Fruit fly (Drosophila melanogaster) whole organism, adult: ENCODE results near the gene CG14316.

Source experiments
- CG11617 ChIP-seq: fragments of 200-800 bp; sonication (Bioruptor generic); optimal IDR thresholded peaks from 2 replicates; lab custom pipeline; 2017; ENCODE audit warnings: mild to moderate bottlenecking, missing biosample characterization, missing genetic modification reagents, missing genetic modification characterization
- CG12768 ChIP-seq: fragments of 200-800 bp; sonication (Bioruptor generic); optimal IDR thresholded peaks from 2 replicates; lab custom pipeline; 2017; ENCODE audit warnings: missing biosample characterization, missing genetic modification characterization, mild to moderate bottlenecking, moderate library complexity, missing genetic modification reagents
- CG14711 ChIP-seq: fragments of 200-800 bp; sonication (Bioruptor generic); optimal IDR thresholded peaks from 2 replicates; lab custom pipeline; 2018; ENCODE audit warnings: missing biosample characterization, mild to moderate bottlenecking, missing genetic modification characterization, moderate library complexity
- CG1620 ChIP-seq: fragments of 200-800 bp; sonication (Bioruptor generic); optimal IDR thresholded peaks from 2 replicates; lab custom pipeline; 2016; ENCODE audit warnings: missing biosample characterization, missing genetic modification characterization
- CG33017 ChIP-seq: fragments of 200-800 bp; sonication (Bioruptor generic); optimal IDR thresholded peaks from 2 replicates; lab custom pipeline; 2018; ENCODE audit warnings: missing biosample characterization, mild to moderate bottlenecking, missing genetic modification characterization, moderate library complexity
- CG5204 ChIP-seq: fragments of 200-800 bp; sonication (Bioruptor generic); optimal IDR thresholded peaks from 2 replicates; lab custom pipeline; 2016; ENCODE audit warnings: missing biosample characterization, missing genetic modification characterization
- CG7045 ChIP-seq: fragments of 200-800 bp; sonication (Bioruptor generic); optimal IDR thresholded peaks from 2 replicates; lab custom pipeline; 2017; ENCODE audit warnings: missing biosample characterization, mild to moderate bottlenecking, missing genetic modification characterization
- CG7101 ChIP-seq: fragments of 200-800 bp; sonication (Bioruptor generic); optimal IDR thresholded peaks from 2 replicates; lab custom pipeline; 2018; ENCODE audit warnings: missing biosample characterization, mild to moderate bottlenecking, missing genetic modification characterization, moderate library complexity
- Clk ChIP-seq: fragments of 200-800 bp; sonication (Bioruptor generic); optimal IDR thresholded peaks from 2 replicates; lab custom pipeline; 2017; ENCODE audit warnings: missing biosample characterization, missing genetic modification characterization
- Crg-1 ChIP-seq: fragments of 200-800 bp; sonication (Bioruptor generic); optimal IDR thresholded peaks from 2 replicates; lab custom pipeline; 2016; ENCODE audit warnings: missing biosample characterization, missing genetic modification characterization
- Hr96 ChIP-seq: fragments of 200-800 bp; sonication (Bioruptor generic); optimal IDR thresholded peaks from 2 replicates; lab custom pipeline; 2016; ENCODE audit warnings: missing biosample characterization, missing genetic modification characterization
- Mnt ChIP-seq: fragments of 200-800 bp; sonication (Bioruptor generic); optimal IDR thresholded peaks from 2 replicates; lab custom pipeline; 2016; ENCODE audit warnings: missing biosample characterization, mild to moderate bottlenecking, missing genetic modification characterization
- bab1 ChIP-seq: fragments of 200-800 bp; sonication (Bioruptor generic); optimal IDR thresholded peaks from 3 replicates; lab custom pipeline; 2019; ENCODE audit warnings: missing biosample characterization, mild to moderate bottlenecking, missing genetic modification characterization, moderate library complexity
- cic ChIP-seq: fragments of 200-800 bp; sonication (Bioruptor generic); optimal IDR thresholded peaks from 2 replicates; lab custom pipeline; 2017; ENCODE audit warnings: missing biosample characterization, mild to moderate bottlenecking, missing genetic modification characterization, moderate library complexity
- cnc ChIP-seq, 2 experiments: fragments of >200 bp; optimal IDR thresholded peaks; 2 replicates each; lab custom pipeline; 2017
- kay ChIP-seq: fragments of 200-800 bp; sonication (Bioruptor generic); peaks from one replicate; lab custom pipeline; 2016; ENCODE audit warnings: missing biosample characterization, missing genetic modification characterization, borderline replicate concordance
- ovo ChIP-seq: fragments of 200-800 bp; sonication (Bioruptor generic); optimal IDR thresholded peaks from 2 replicates; lab custom pipeline; 2016; ENCODE audit warnings: missing biosample characterization, missing genetic modification characterization
- pad ChIP-seq: fragments of 200-800 bp; sonication (Bioruptor generic); optimal IDR thresholded peaks from 3 replicates; lab custom pipeline; 2017; ENCODE audit warnings: missing biosample characterization, missing genetic modification characterization, mild to moderate bottlenecking, moderate library complexity, missing genetic modification reagents
- tj ChIP-seq: fragments of 200-800 bp; sonication (Bioruptor generic); optimal IDR thresholded peaks from 3 replicates; lab custom pipeline; 2017; ENCODE audit warnings: missing biosample characterization, mild to moderate bottlenecking, missing genetic modification characterization, moderate library complexity
- toe ChIP-seq: fragments of 200-800 bp; sonication (Bioruptor generic); optimal IDR thresholded peaks from 2 replicates; lab custom pipeline; 2016; ENCODE audit warnings: missing biosample characterization, missing genetic modification characterization

CG14316 gene

DNA sequence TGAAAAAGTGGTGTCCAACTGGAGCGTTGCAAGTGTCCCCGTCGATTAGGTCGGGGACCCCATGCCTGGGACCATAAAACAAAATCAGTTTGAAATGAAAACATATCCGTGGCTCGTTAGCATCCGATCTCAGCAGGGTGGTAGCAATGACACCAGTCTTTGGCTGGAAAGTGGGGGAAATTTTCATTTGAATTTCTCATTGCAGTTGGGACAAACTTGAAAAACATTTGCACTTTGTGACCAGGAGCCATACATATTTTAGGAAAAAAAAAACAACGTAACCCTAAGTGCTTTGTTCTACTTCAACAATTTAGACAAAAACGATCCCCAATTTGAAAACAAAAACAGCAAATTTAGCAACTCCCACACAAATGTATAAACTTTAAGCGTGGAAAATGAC, at the start of gene CG14316:
Gene CG14316 (plus strand): TSS at position 301 of the 400 bp plus-strand sequence.
- TF ChIP-seq tj, result no peak
- TF ChIP-seq pad, result no peak
- TF ChIP-seq cic (GFP tag; lab: Kevin White, UChicago), result no peak
- no peak for TF ChIP-seq toe
- TF ChIP-seq cnc (optimal IDR thresholded peaks at IDR 0.05; lab: Kevin White, UChicago), result no peak
- TF ChIP-seq ovo (GFP tag; lab: Kevin White, UChicago), result no peak
- TF ChIP-seq CG11617 (GFP tag; lab: Kevin White, UChicago), result no peak
- TF ChIP-seq CG33017, result no peak
- TF ChIP-seq CG14711, result no peak
- TF ChIP-seq CG5204, result no peak
- no peak for TF ChIP-seq CG12768
- no peak for TF ChIP-seq bab1 (GFP tag; lab: Kevin White, UChicago)
- no peak for TF ChIP-seq kay (GFP tag; lab: Kevin White, UChicago)
- no peak for TF ChIP-seq Mnt
- TF ChIP-seq Crg-1 (GFP tag; lab: Kevin White, UChicago), result no peak
- no peak for TF ChIP-seq CG7045
- no peak for TF ChIP-seq Clk (GFP tag; lab: Kevin White, UChicago)
- no peak for TF ChIP-seq CG7101 (tag; lab: Kevin White, UChicago)

DNA sequence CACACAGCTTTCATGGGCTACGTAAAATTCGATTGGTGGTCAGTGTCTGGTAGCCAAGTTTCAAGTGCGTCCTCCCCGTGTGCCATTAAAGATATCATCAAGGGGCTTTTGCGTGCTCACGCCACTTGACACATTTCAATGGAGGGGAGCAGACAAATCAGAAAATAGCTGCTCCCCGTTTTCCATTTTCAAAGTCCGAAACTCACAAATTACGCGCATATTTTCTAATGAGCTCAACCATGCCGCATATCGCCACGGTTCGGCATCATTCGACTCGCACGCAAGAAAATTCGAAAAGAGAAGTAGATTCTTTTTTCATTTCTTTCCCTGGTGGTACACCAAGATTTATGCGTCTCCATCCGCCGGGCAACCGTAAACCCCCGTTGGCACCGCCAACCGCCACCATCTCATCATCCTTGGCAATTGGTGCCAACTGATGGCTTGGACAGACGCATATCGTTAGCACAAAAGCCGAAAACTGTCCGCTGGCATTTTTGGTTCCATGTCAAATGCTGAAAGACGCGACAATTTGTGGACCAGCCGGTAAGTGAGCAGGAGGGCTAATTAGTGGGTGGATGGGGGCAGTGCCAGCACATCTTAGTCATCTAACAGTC, 48.6 kb upstream of the CG14316 start:
- TF ChIP-seq pad, result no peak
- TF ChIP-seq Mnt, result no peak
- no peak for TF ChIP-seq CG12768
- no peak for TF ChIP-seq ovo (GFP tag; lab: Kevin White, UChicago)
- no peak for TF ChIP-seq CG7045
- TF ChIP-seq Clk (GFP tag; lab: Kevin White, UChicago), result no peak
- no peak for TF ChIP-seq kay (GFP tag; lab: Kevin White, UChicago)
- TF ChIP-seq toe, result no peak
- TF ChIP-seq bab1 (GFP tag; lab: Kevin White, UChicago), result no peak
- TF ChIP-seq CG33017, result no peak
- TF ChIP-seq Hr96, result no peak
- TF ChIP-seq cnc (optimal IDR thresholded peaks at IDR 0.05; lab: Kevin White, UChicago), result no peak
- TF ChIP-seq CG1620 (GFP tag; lab: Kevin White, UChicago), result no peak
- no peak for TF ChIP-seq Crg-1 (GFP tag; lab: Kevin White, UChicago)

DNA sequence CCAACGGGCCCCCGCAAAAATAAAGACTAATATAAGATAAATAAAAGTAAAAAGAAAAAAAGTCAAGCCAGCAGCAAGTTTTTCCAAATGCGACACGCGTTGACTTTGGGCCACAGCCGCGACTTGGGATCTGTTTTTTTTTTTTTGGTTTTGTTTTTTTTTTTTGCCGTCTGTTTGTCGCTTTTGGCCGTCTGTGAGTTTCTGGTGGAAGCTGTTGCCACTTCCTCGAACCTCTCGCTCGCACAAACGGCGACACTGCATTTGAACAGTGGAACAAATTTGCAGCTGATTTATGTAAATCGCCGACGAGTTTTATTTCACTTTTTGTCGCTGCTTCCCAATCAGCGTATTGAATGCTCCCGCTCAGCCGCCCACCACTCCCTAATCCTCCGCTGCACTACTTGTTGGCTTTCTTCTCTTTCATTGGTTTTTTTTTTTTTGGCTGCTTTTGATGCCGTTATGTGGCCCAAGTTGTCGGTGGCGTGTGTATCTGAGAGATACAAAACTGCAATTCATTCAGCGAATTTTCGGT, 47.6 kb upstream of the CG14316 start:
- TF ChIP-seq ovo (GFP tag; lab: Kevin White, UChicago) (no peak), toe (no peak), Hr96 (no peak), CG12768 (no peak), tj (no peak), cnc (optimal IDR thresholded peaks at IDR 0.05; lab: Kevin White, UChicago) (no peak), cic (GFP tag; lab: Kevin White, UChicago) (no peak), CG1620 (GFP tag; lab: Kevin White, UChicago) (no peak), Mnt (no peak), CG11617 (GFP tag; lab: Kevin White, UChicago) (no peak), CG7101 (tag; lab: Kevin White, UChicago) (no peak), kay (GFP tag; lab: Kevin White, UChicago) (no peak), Crg-1 (GFP tag; lab: Kevin White, UChicago) (no peak), Clk (GFP tag; lab: Kevin White, UChicago) (no peak), CG5204 (no peak), CG7045 (no peak), pad (no peak), CG14711 (no peak), bab1 (GFP tag; lab: Kevin White, UChicago) (no peak)

DNA sequence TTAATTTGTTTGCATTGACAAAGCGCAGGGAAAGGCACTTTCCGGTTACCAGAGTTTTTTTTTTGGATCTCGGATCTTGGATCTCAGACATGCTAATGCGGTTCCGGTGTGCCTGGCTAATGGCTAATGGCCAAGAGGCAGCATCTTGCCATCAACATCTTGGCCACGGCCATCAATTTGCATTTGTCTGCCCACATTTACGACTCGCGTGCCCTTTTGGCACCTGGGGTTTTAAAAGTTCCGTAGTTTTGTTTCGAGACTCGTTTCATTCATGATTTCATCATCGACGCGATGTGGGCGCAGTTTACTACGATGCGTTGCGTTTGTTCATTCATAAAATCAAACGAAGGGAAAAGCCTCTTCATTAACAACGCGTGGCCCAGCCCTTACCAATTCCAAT, 45.8 kb upstream of the CG14316 start:
- TF ChIP-seq tj (no peak), CG1620 (GFP tag; lab: Kevin White, UChicago) (no peak), toe (no peak), Crg-1 (GFP tag; lab: Kevin White, UChicago) (no peak), Clk (GFP tag; lab: Kevin White, UChicago) (no peak)

DNA sequence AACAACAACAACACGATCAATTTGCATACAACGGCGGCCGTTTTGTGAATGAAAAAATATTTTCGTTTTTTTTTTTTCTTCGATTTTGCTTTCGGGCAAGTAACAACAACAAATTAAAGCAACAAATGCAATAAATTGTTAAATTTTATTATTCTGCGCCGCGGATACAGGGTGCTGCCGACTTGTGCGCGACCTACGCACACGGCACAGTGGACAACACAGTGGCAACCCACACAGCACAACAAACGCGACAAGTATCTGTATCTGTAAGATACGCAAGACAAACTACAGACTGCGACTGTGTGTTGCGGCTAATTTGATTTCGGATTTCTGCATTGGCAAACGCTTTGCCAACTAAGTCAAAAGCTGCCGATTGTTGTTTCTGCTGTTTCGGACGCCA, 44.3 kb upstream of the CG14316 start:
- TF ChIP-seq Crg-1 (GFP tag; lab: Kevin White, UChicago), result no peak
- no peak for TF ChIP-seq CG5204
- TF ChIP-seq toe, result no peak
- TF ChIP-seq bab1 (GFP tag; lab: Kevin White, UChicago), result no peak
- no peak for TF ChIP-seq CG14711
- TF ChIP-seq CG1620 (GFP tag; lab: Kevin White, UChicago), result no peak
- no peak for TF ChIP-seq pad
- no peak for TF ChIP-seq CG7101 (tag; lab: Kevin White, UChicago)
- TF ChIP-seq CG11617 (GFP tag; lab: Kevin White, UChicago), result no peak
- no peak for TF ChIP-seq Clk (GFP tag; lab: Kevin White, UChicago)
- no peak for TF ChIP-seq CG7045

DNA sequence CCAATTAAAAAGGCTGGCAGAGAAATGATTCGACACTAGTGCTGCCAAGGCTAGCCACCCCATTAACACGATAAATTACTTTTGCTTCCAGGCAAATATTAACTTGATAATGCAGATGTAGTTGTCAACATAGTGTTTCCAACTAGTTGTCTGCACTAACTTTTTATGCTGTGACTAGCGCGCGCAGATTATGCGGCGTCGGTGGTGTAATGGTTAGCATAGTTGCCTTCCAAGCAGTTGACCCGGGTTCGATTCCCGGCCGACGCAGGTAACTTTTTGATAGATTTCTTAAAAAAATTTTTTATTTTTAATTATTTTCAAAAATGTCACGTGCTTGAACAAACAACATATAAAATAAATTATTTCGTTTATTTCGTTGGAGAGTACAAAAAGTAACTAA, 43.5 kb upstream of the CG14316 start:
- no peak for TF ChIP-seq CG5204
- no peak for TF ChIP-seq CG7045
- no peak for TF ChIP-seq CG12768
- no peak for TF ChIP-seq Hr96
- TF ChIP-seq cnc (optimal IDR thresholded peaks at IDR 0.05; lab: Kevin White, UChicago), result no peak
- no peak for TF ChIP-seq Crg-1 (GFP tag; lab: Kevin White, UChicago)
- no peak for TF ChIP-seq Mnt
- TF ChIP-seq CG7101 (tag; lab: Kevin White, UChicago), result no peak
- TF ChIP-seq Clk (GFP tag; lab: Kevin White, UChicago), result no peak
- TF ChIP-seq CG33017, result no peak
- TF ChIP-seq kay (GFP tag; lab: Kevin White, UChicago), result no peak
- TF ChIP-seq toe, result no peak
- TF ChIP-seq pad, result no peak
- no peak for TF ChIP-seq cic (GFP tag; lab: Kevin White, UChicago)
- TF ChIP-seq CG11617 (GFP tag; lab: Kevin White, UChicago), result no peak
- TF ChIP-seq ovo (GFP tag; lab: Kevin White, UChicago), result no peak
- no peak for TF ChIP-seq CG14711
- TF ChIP-seq bab1 (GFP tag; lab: Kevin White, UChicago), result no peak
- TF ChIP-seq tj, result no peak
- no peak for TF ChIP-seq CG1620 (GFP tag; lab: Kevin White, UChicago)
